Worm (Caenorhabditis elegans) whole organism, L4/young adult: Measurements from ENCODE around the gene F55G7.5.

Source experiments
- W03F9.2 ChIP-seq: fragments of 150-350 bp; optimal IDR thresholded peaks from 2 replicates; lab custom pipeline; 2014; ENCODE audit warnings: missing biosample characterization, missing genetic modification characterization
- dao-5 ChIP-seq: sonication (generic microtip); optimal IDR thresholded peaks from 2 replicates; lab custom pipeline; 2016; ENCODE audit warnings: missing genotype, missing genetic modification characterization, moderate library complexity, missing compliant biosample characterization
- him-1 ChIP-seq: sonication (generic microtip); optimal IDR thresholded peaks from 2 replicates; lab custom pipeline; 2016; ENCODE audit warnings: missing genotype, missing genetic modification reagents, missing genetic modification characterization, missing compliant biosample characterization

ce11 chrX:11902661-11903060, 36.1 kb downstream of the F55G7.5 start, which contains the start of gene Y62H9A.10:
- no peak for TF ChIP-seq him-1
- no peak for TF ChIP-seq dao-5
- TF ChIP-seq W03F9.2 (tag; lab: Kevin White, UChicago): no peak
